Worm (Caenorhabditis elegans) whole organism, L1 larva: ENCODE measurements around the gene cfap-20.

Experiments
- C34B4.2 ChIP-seq: sonication (generic microtip); optimal IDR thresholded peaks from 2 replicates; lab custom pipeline; 2017; ENCODE audit warnings: mild to moderate bottlenecking, missing genetic modification characterization, missing compliant biosample characterization
- alr-1 ChIP-seq: fragments of 200-800 bp; sonication (Bioruptor generic); optimal IDR thresholded peaks from 2 replicates; lab custom pipeline; 2018; ENCODE audit warnings: borderline replicate concordance, mild to moderate bottlenecking, missing genetic modification characterization, missing compliant biosample characterization
- ama-1 ChIP-seq: fragments of 150-350 bp; optimal IDR thresholded peaks from 2 replicates; lab custom pipeline; 2014
- blmp-1 ChIP-seq: fragments of 150-350 bp; optimal IDR thresholded peaks from 2 replicates; lab custom pipeline; 2014; ENCODE audit warnings: missing biosample characterization, missing genetic modification characterization
- ceh-82 ChIP-seq, 3 experiments: fragments of 150-350 bp in 1 of 3; sonication (generic microtip) in 2 of 3; optimal IDR thresholded peaks; 2 replicates each; lab custom pipeline; 2014 to 2017; ENCODE audit warnings: missing biosample characterization in 3 of 3, missing genetic modification characterization in 3 of 3
- ceh-88 ChIP-seq: fragments of 200-800 bp; sonication (Bioruptor generic); IDR thresholded peaks from 2 replicates; pipeline ENCODE4 v1.3.6; 2022; ENCODE audit warnings: missing genetic modification characterization, missing compliant biosample characterization
- ceh-90 ChIP-seq: sonication (generic microtip); optimal IDR thresholded peaks from 2 replicates; lab custom pipeline; 2016; ENCODE audit warnings: missing genetic modification characterization, missing compliant biosample characterization
- ces-1 ChIP-seq: fragments of 150-350 bp; optimal IDR thresholded peaks from 2 replicates; lab custom pipeline; 2014; ENCODE audit warnings: missing biosample characterization, missing genetic modification reagents, missing genetic modification characterization
- dpl-1 ChIP-seq, 3 experiments: fragments of 150-350 bp in 2 of 3; sonication (generic microtip) in 1 of 3; optimal IDR thresholded peaks; 2 replicates each; lab custom pipeline; 2014 to 2017; ENCODE audit warnings: missing biosample characterization in 3 of 3, missing genetic modification characterization in 3 of 3, missing genetic modification reagents in 3 of 3
- efl-1 ChIP-seq, 4 experiments: fragments of 150-350 bp; optimal IDR thresholded peaks in 3 of 4; peaks in 1 of 4; 1 replicate in 1 of 4; 2 replicates in 3 of 4; lab custom pipeline; 2014; ENCODE audit warnings: missing biosample characterization in 2 of 4, missing genetic modification characterization in 2 of 4, missing genetic modification reagents in 2 of 4
- efl-3 ChIP-seq: fragments of 200-800 bp; sonication (Bioruptor generic); optimal IDR thresholded peaks from 2 replicates; lab custom pipeline; 2018; ENCODE audit warnings: mild to moderate bottlenecking, missing genetic modification characterization, missing compliant biosample characterization
- egl-27 ChIP-seq, 2 experiments: fragments of 150-350 bp in 1 of 2; sonication (generic microtip); optimal IDR thresholded peaks; 3 replicates each; lab custom pipeline; 2017 to 2018; ENCODE audit warnings: missing biosample characterization in 2 of 2, missing genetic modification characterization in 2 of 2, missing genetic modification reagents in 2 of 2
- elt-3 ChIP-seq, 6 experiments: fragments of 150-350 bp in 1 of 6; sonication (generic microtip); optimal IDR thresholded peaks; 2 replicates each; lab custom pipeline; 2017 to 2018; ENCODE audit warnings: missing biosample characterization in 6 of 6, missing genetic modification characterization in 6 of 6, inconsistent platforms in 1 of 6
- ets-5 ChIP-seq: fragments of 200-800 bp; sonication (Bioruptor generic); IDR thresholded peaks from 2 replicates; pipeline ENCODE4 v1.3.6; 2022; ENCODE audit warnings: missing genetic modification characterization, missing compliant biosample characterization
- fkh-10 ChIP-seq: sonication (generic microtip); optimal IDR thresholded peaks from 2 replicates; lab custom pipeline; 2017; ENCODE audit warnings: missing biosample characterization, missing genetic modification reagents, missing genetic modification characterization
- grh-1 ChIP-seq: fragments of 200-800 bp; sonication (Bioruptor generic); IDR thresholded peaks from 2 replicates; pipeline ENCODE4 v1.3.6; 2022; ENCODE audit warnings: missing genetic modification reagents, missing genetic modification characterization, missing compliant biosample characterization
- hlh-17 ChIP-seq: fragments of 200-800 bp; sonication (Bioruptor generic); optimal IDR thresholded peaks from 2 replicates; lab custom pipeline; 2018; ENCODE audit warnings: missing genetic modification characterization, mild to moderate bottlenecking, missing compliant biosample characterization, moderate library complexity, borderline replicate concordance
- hpl-2 ChIP-seq: fragments of 150-350 bp; optimal IDR thresholded peaks from 2 replicates; lab custom pipeline; 2014; ENCODE audit warnings: missing biosample characterization, missing genetic modification reagents, missing genetic modification characterization
- isw-1 ChIP-seq: fragments of 200-800 bp; sonication (Bioruptor generic); IDR thresholded peaks from 2 replicates; pipeline ENCODE4 v1.3.6; 2022; ENCODE audit warnings: missing genetic modification characterization, missing compliant biosample characterization
- lin-35 ChIP-seq, 2 experiments: fragments of 150-350 bp; optimal IDR thresholded peaks; 2 replicates each; lab custom pipeline; 2014; ENCODE audit warnings: missing biosample characterization in 2 of 2, missing genetic modification characterization in 2 of 2, missing genetic modification reagents in 2 of 2
- lin-39 ChIP-seq: fragments of 150-350 bp; optimal IDR thresholded peaks from 2 replicates; lab custom pipeline; 2014; ENCODE audit warnings: missing biosample characterization, missing genetic modification reagents, missing genetic modification characterization
- mab-9 ChIP-seq: fragments of 200-800 bp; sonication (Bioruptor generic); IDR thresholded peaks from 2 replicates; pipeline ENCODE4 v1.3.6; 2022; ENCODE audit warnings: missing genetic modification reagents, missing genetic modification characterization, missing compliant biosample characterization
- mdl-1 ChIP-seq, 2 experiments: fragments of 150-350 bp; optimal IDR thresholded peaks; 2 replicates each; lab custom pipeline; 2014 to 2017; ENCODE audit warnings: missing biosample characterization in 2 of 2, missing genetic modification characterization in 2 of 2, inconsistent platforms in 1 of 2
- mep-1 ChIP-seq: fragments of 150-350 bp; optimal IDR thresholded peaks from 2 replicates; lab custom pipeline; 2014; ENCODE audit warnings: missing biosample characterization, missing genetic modification characterization
- nhr-11 ChIP-seq: fragments of 150-350 bp; optimal IDR thresholded peaks from 2 replicates; lab custom pipeline; 2014; ENCODE audit warnings: missing biosample characterization, missing genetic modification characterization
- nhr-19 ChIP-seq: fragments of 200-800 bp; sonication (Bioruptor generic); conservative IDR thresholded peaks from 2 replicates; pipeline ENCODE4 v1.3.6; 2022; ENCODE audit warnings: missing genetic modification characterization, missing compliant biosample characterization
- nhr-237 ChIP-seq: fragments of 150-350 bp; optimal IDR thresholded peaks from 2 replicates; lab custom pipeline; 2014; ENCODE audit warnings: missing biosample characterization, missing genetic modification characterization
- nhr-28 ChIP-seq: fragments of 150-350 bp; optimal IDR thresholded peaks from 2 replicates; lab custom pipeline; 2014; ENCODE audit warnings: missing biosample characterization, missing genetic modification characterization
- nhr-47 ChIP-seq: sonication (generic microtip); optimal IDR thresholded peaks from 2 replicates; lab custom pipeline; 2016; ENCODE audit warnings: mild to moderate bottlenecking, missing genetic modification characterization, moderate library complexity, missing compliant biosample characterization
- nhr-71 ChIP-seq: sonication (generic microtip); optimal IDR thresholded peaks from 2 replicates; lab custom pipeline; 2016; ENCODE audit warnings: mild to moderate bottlenecking, missing genetic modification characterization, moderate library complexity, missing compliant biosample characterization
- nhr-76 ChIP-seq: sonication (generic microtip); optimal IDR thresholded peaks from 2 replicates; lab custom pipeline; 2017; ENCODE audit warnings: missing biosample characterization, missing genetic modification characterization
- nhr-85 ChIP-seq: sonication (generic microtip); peaks from one replicate; lab custom pipeline; 2016; ENCODE audit warnings: missing genetic modification characterization, inconsistent platforms, missing compliant biosample characterization
- nhr-90 ChIP-seq: sonication (generic microtip); optimal IDR thresholded peaks from 2 replicates; lab custom pipeline; 2016; ENCODE audit warnings: mild to moderate bottlenecking, missing genetic modification characterization, missing compliant biosample characterization; ENCODE audit not compliant: poor library complexity
- pag-3 ChIP-seq: sonication (generic microtip); optimal IDR thresholded peaks from 2 replicates; lab custom pipeline; 2017; ENCODE audit warnings: missing genetic modification characterization, mild to moderate bottlenecking, missing compliant biosample characterization, antibody characterized with exemption, borderline replicate concordance; ENCODE audit not compliant: insufficient read depth
- pax-3 ChIP-seq: fragments of 200-800 bp; sonication (Bioruptor generic); optimal IDR thresholded peaks from 2 replicates; lab custom pipeline; 2018; ENCODE audit warnings: mild to moderate bottlenecking, missing genetic modification characterization, moderate library complexity, missing compliant biosample characterization
- pqm-1 ChIP-seq: sonication (generic microtip); optimal IDR thresholded peaks from 3 replicates; lab custom pipeline; 2017; ENCODE audit warnings: missing biosample characterization, missing genetic modification characterization
- rnt-1 ChIP-seq: sonication (generic microtip); optimal IDR thresholded peaks from 2 replicates; lab custom pipeline; 2016; ENCODE audit warnings: mild to moderate bottlenecking, missing genetic modification characterization, moderate library complexity, missing compliant biosample characterization
- sptf-1 ChIP-seq: fragments of 150-350 bp; optimal IDR thresholded peaks from 2 replicates; lab custom pipeline; 2014; ENCODE audit warnings: missing biosample characterization, missing genetic modification characterization
- unc-98 ChIP-seq: fragments of 200-800 bp; sonication (Bioruptor generic); IDR thresholded peaks from 2 replicates; pipeline ENCODE4 v1.3.6; 2022; ENCODE audit warnings: missing genetic modification characterization, missing compliant biosample characterization
- vab-15 ChIP-seq: sonication (generic microtip); optimal IDR thresholded peaks from 2 replicates; lab custom pipeline; 2017; ENCODE audit warnings: missing genotype, mild to moderate bottlenecking, missing genetic modification characterization, missing compliant biosample characterization
- ztf-11 ChIP-seq, 2 experiments: sonication (generic microtip); optimal IDR thresholded peaks; 2 replicates each; lab custom pipeline; 2016 to 2017; ENCODE audit warnings: missing genetic modification characterization in 2 of 2, missing biosample characterization in 1 of 2, missing compliant biosample characterization in 1 of 2

Gene cfap-20

DNA sequence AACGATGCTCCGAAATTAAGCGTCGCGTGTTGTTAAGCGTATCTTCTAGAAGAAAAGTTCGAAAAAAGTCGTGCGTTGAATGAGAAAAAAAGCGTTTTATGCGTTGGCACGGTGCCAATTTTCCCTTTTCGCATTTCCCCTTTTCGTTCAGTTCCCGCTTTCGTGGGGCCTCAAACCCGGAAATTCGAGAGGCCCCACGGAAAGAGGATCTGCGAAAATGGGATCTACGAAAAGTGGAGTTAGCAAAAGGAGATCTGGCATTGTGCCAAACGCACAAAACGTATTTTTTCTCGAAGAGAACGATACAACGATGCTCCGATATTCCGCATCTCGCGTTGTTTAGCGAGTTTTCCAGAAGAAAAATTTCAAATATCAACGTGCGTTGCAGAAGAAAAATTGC is 37.5 kb downstream of the cfap-20 start (continued):
- TF ChIP-seq mab-9 (GFP tag; lab: Robert Waterston, UW) (no peak), grh-1 (GFP tag; lab: Robert Waterston, UW) (no peak), rnt-1 (tag; lab: Kevin White, UChicago) (peak; percentile 60), egl-27 (tag; optimal IDR thresholded peaks at IDR 0.05; lab: Kevin White, UChicago) (no peak), nhr-85 (tag; lab: Kevin White, UChicago) (no peak), pax-3 (tag; lab: Kevin White, UChicago) (peak; percentile 39), ama-1 (lab: Kevin White, UChicago) (no peak), dpl-1 (GFP tag; optimal IDR thresholded peaks at IDR 0.05; lab: Kevin White, UChicago) (no peak), ceh-82 (tag; optimal IDR thresholded peaks at IDR 0.05; lab: Kevin White, UChicago) (peak in 2 of 3 experiments; percentile 5 to 18), lin-39 (tag; lab: Kevin White, UChicago) (no peak), ceh-88 (GFP tag; lab: Robert Waterston, UW) (no peak), sptf-1 (no peak), fkh-10 (GFP tag; lab: Kevin White, UChicago) (no peak), ztf-11 (tag; optimal IDR thresholded peaks at IDR 0.05; lab: Kevin White, UChicago) (peak in 1 of 2 experiments; percentile 54), nhr-28 (tag; lab: Kevin White, UChicago) (no peak), elt-3 (tag; optimal IDR thresholded peaks at IDR 0.05; lab: Kevin White, UChicago) (no peak)

- TF ChIP-seq nhr-19 (no peak), efl-1 (optimal IDR thresholded peaks at IDR 0.05; lab: Kevin White, UChicago) (no peak), efl-1 (GFP tag; optimal IDR thresholded peaks at IDR 0.05 in 1 of 2; lab: Kevin White, UChicago) (peak in 1 of 2 experiments; percentile 54)
Measured at ce11 chrIII:3498957-3499356, 38.3 kb downstream of the cfap-20 start, which contains the start of gene M01F1.9. M01F1.9 (minus strand) TSS chrIII:3499057.

ce11 chrIII:3493138-3493537 is 44.2 kb downstream of the cfap-20 start, which contains the start of gene gly-14:
gly-14 (minus strand) TSS chrIII:3493238.
- TF ChIP-seq nhr-19 (no peak), lin-35 (GFP tag; optimal IDR thresholded peaks at IDR 0.05; lab: Kevin White, UChicago) (no peak), C34B4.2 (tag; lab: Kevin White, UChicago) (no peak), pqm-1 (tag; lab: Kevin White, UChicago) (no peak), nhr-237 (no peak), alr-1 (no peak), unc-98 (GFP tag; lab: Robert Waterston, UW) (no peak), nhr-76 (tag; lab: Kevin White, UChicago) (no peak), ceh-90 (tag; lab: Kevin White, UChicago) (no peak), ets-5 (GFP tag; lab: Robert Waterston, UW) (no peak), nhr-11 (no peak), mdl-1 (tag; optimal IDR thresholded peaks at IDR 0.05; lab: Kevin White, UChicago) (no peak), fkh-10 (GFP tag; lab: Kevin White, UChicago) (no peak), isw-1 (no peak), efl-3 (GFP tag; lab: Kevin White, UChicago) (no peak), hlh-17 (GFP tag; lab: Kevin White, UChicago) (no peak), ces-1 (GFP tag; lab: Kevin White, UChicago) (no peak), mep-1 (tag; lab: Kevin White, UChicago) (no peak), blmp-1 (tag; lab: Kevin White, UChicago) (no peak)

- no peak for TF ChIP-seq nhr-237
- no peak for TF ChIP-seq C34B4.2 (tag; lab: Kevin White, UChicago)
- TF ChIP-seq efl-1 (optimal IDR thresholded peaks at IDR 0.05; lab: Kevin White, UChicago) = no peak
- TF ChIP-seq efl-1 (GFP tag; optimal IDR thresholded peaks at IDR 0.05 in 1 of 2; lab: Kevin White, UChicago) = peak; percentile 50 to 91
- TF ChIP-seq nhr-85 (tag; lab: Kevin White, UChicago) = no peak
- TF ChIP-seq efl-3 (GFP tag; lab: Kevin White, UChicago) = no peak
- TF ChIP-seq nhr-47 (tag; lab: Kevin White, UChicago) = no peak
- no peak for TF ChIP-seq grh-1 (GFP tag; lab: Robert Waterston, UW)
- TF ChIP-seq pag-3 (tag; lab: Kevin White, UChicago) = no peak
- TF ChIP-seq pax-3 (tag; lab: Kevin White, UChicago) = no peak
- peak in 1 of 3 experiments; percentile 10 for TF ChIP-seq dpl-1 (GFP tag; optimal IDR thresholded peaks at IDR 0.05; lab: Kevin White, UChicago)
- no peak for TF ChIP-seq nhr-71
- TF ChIP-seq nhr-90 (tag; lab: Kevin White, UChicago) = no peak
- peak in 1 of 2 experiments; percentile 35 for TF ChIP-seq lin-35 (GFP tag; optimal IDR thresholded peaks at IDR 0.05; lab: Kevin White, UChicago)
- no peak for TF ChIP-seq vab-15
- TF ChIP-seq mdl-1 (tag; optimal IDR thresholded peaks at IDR 0.05; lab: Kevin White, UChicago) = no peak
- no peak for TF ChIP-seq hpl-2 (GFP tag; lab: Kevin White, UChicago)
- no peak for TF ChIP-seq nhr-76 (tag; lab: Kevin White, UChicago)
Measured at ce11 chrIII:3488224-3488623, 49.1 kb downstream of the cfap-20 start, which contains the start of gene C34C12.7. C34C12.7 (minus strand) TSS chrIII:3488341.
